Worm (Caenorhabditis elegans) whole organism, L1 larva: ENCODE measurements around the gene F26D11.1.
A peak's percentile ranks its signal among the peaks of the same experiment; 100 is the strongest.

Experiments used
- C04F5.9 ChIP-seq: sonication (generic microtip); optimal IDR thresholded peaks from 2 replicates; lab custom pipeline; 2016; ENCODE audit warnings: missing genetic modification characterization, missing compliant biosample characterization
- C16A3.4 ChIP-seq: fragments of 150-350 bp; optimal IDR thresholded peaks from 2 replicates; lab custom pipeline; 2014; ENCODE audit warnings: missing biosample characterization, missing genetic modification characterization
- C34B4.2 ChIP-seq: sonication (generic microtip); optimal IDR thresholded peaks from 2 replicates; lab custom pipeline; 2017; ENCODE audit warnings: mild to moderate bottlenecking, missing genetic modification characterization, missing compliant biosample characterization
- F16B12.6 ChIP-seq: fragments of 150-350 bp; optimal IDR thresholded peaks from 2 replicates; lab custom pipeline; 2014; ENCODE audit warnings: missing biosample characterization, missing genetic modification characterization
- aha-1 ChIP-seq: fragments of 150-350 bp; optimal IDR thresholded peaks from 2 replicates; lab custom pipeline; 2014; ENCODE audit warnings: missing biosample characterization, missing genetic modification characterization
- ama-1 ChIP-seq: fragments of 150-350 bp; optimal IDR thresholded peaks from 2 replicates; lab custom pipeline; 2014
- ceh-88 ChIP-seq: fragments of 200-800 bp; sonication (Bioruptor generic); IDR thresholded peaks from 2 replicates; pipeline ENCODE4 v1.3.6; 2022; ENCODE audit warnings: missing genetic modification characterization, missing compliant biosample characterization
- efl-1 ChIP-seq, 4 experiments: fragments of 150-350 bp; optimal IDR thresholded peaks in 3 of 4; peaks in 1 of 4; 1 replicate in 1 of 4; 2 replicates in 3 of 4; lab custom pipeline; 2014; ENCODE audit warnings: missing biosample characterization in 2 of 4, missing genetic modification characterization in 2 of 4, missing genetic modification reagents in 2 of 4
- efl-3 ChIP-seq: fragments of 200-800 bp; sonication (Bioruptor generic); optimal IDR thresholded peaks from 2 replicates; lab custom pipeline; 2018; ENCODE audit warnings: mild to moderate bottlenecking, missing genetic modification characterization, missing compliant biosample characterization
- egl-13 ChIP-seq: sonication (generic microtip); optimal IDR thresholded peaks from 2 replicates; lab custom pipeline; 2016; ENCODE audit warnings: missing genotype, missing genetic modification reagents, missing genetic modification characterization, missing compliant biosample characterization
- egl-27 ChIP-seq, 2 experiments: fragments of 150-350 bp in 1 of 2; sonication (generic microtip); optimal IDR thresholded peaks; 3 replicates each; lab custom pipeline; 2017 to 2018; ENCODE audit warnings: missing biosample characterization in 2 of 2, missing genetic modification characterization in 2 of 2, missing genetic modification reagents in 2 of 2
- fos-1 ChIP-seq: fragments of 150-350 bp; optimal IDR thresholded peaks from 2 replicates; lab custom pipeline; 2014; ENCODE audit warnings: missing biosample characterization, missing genetic modification characterization
- hlh-4 ChIP-seq: sonication (generic microtip); optimal IDR thresholded peaks from 2 replicates; lab custom pipeline; 2016; ENCODE audit warnings: mild to moderate bottlenecking, missing genetic modification characterization, missing compliant biosample characterization
- irx-1 ChIP-seq: sonication (generic microtip); optimal IDR thresholded peaks from 2 replicates; lab custom pipeline; 2016; ENCODE audit warnings: missing genetic modification characterization, missing compliant biosample characterization
- isw-1 ChIP-seq: fragments of 200-800 bp; sonication (Bioruptor generic); IDR thresholded peaks from 2 replicates; pipeline ENCODE4 v1.3.6; 2022; ENCODE audit warnings: missing genetic modification characterization, missing compliant biosample characterization
- lin-14 ChIP-seq: fragments of 200-800 bp; sonication (Bioruptor generic); optimal IDR thresholded peaks from 2 replicates; lab custom pipeline; 2018; ENCODE audit warnings: mild to moderate bottlenecking, missing genetic modification characterization, moderate library complexity, missing compliant biosample characterization
- lin-15B ChIP-seq: fragments of 150-350 bp; sonication (generic microtip); optimal IDR thresholded peaks from 3 replicates; lab custom pipeline; 2014; ENCODE audit warnings: missing biosample characterization, missing genetic modification characterization
- lin-39 ChIP-seq: fragments of 150-350 bp; optimal IDR thresholded peaks from 2 replicates; lab custom pipeline; 2014; ENCODE audit warnings: missing biosample characterization, missing genetic modification reagents, missing genetic modification characterization
- lsy-2 ChIP-seq, 2 experiments: fragments of 150-350 bp; optimal IDR thresholded peaks; 2 replicates each; lab custom pipeline; 2014; ENCODE audit warnings: missing biosample characterization in 2 of 2, missing genetic modification characterization in 2 of 2
- mdl-1 ChIP-seq, 2 experiments: fragments of 150-350 bp; optimal IDR thresholded peaks; 2 replicates each; lab custom pipeline; 2014 to 2017; ENCODE audit warnings: missing biosample characterization in 2 of 2, missing genetic modification characterization in 2 of 2, inconsistent platforms in 1 of 2
- mef-2 ChIP-seq: fragments of 150-350 bp; optimal IDR thresholded peaks from 2 replicates; lab custom pipeline; 2014; ENCODE audit warnings: missing biosample characterization, missing genetic modification characterization
- nhr-11 ChIP-seq: fragments of 150-350 bp; optimal IDR thresholded peaks from 2 replicates; lab custom pipeline; 2014; ENCODE audit warnings: missing biosample characterization, missing genetic modification characterization
- nhr-19 ChIP-seq: fragments of 200-800 bp; sonication (Bioruptor generic); conservative IDR thresholded peaks from 2 replicates; pipeline ENCODE4 v1.3.6; 2022; ENCODE audit warnings: missing genetic modification characterization, missing compliant biosample characterization
- nhr-76 ChIP-seq: sonication (generic microtip); optimal IDR thresholded peaks from 2 replicates; lab custom pipeline; 2017; ENCODE audit warnings: missing biosample characterization, missing genetic modification characterization
- nhr-77 ChIP-seq: fragments of 150-350 bp; optimal IDR thresholded peaks from 2 replicates; lab custom pipeline; 2014; ENCODE audit warnings: missing biosample characterization, missing genetic modification characterization
- nhr-84 ChIP-seq: sonication (generic microtip); optimal IDR thresholded peaks from 2 replicates; lab custom pipeline; 2017; ENCODE audit warnings: missing biosample characterization, missing genetic modification characterization
- nhr-85 ChIP-seq: sonication (generic microtip); peaks from one replicate; lab custom pipeline; 2016; ENCODE audit warnings: missing genetic modification characterization, inconsistent platforms, missing compliant biosample characterization
- pax-3 ChIP-seq: fragments of 200-800 bp; sonication (Bioruptor generic); optimal IDR thresholded peaks from 2 replicates; lab custom pipeline; 2018; ENCODE audit warnings: mild to moderate bottlenecking, missing genetic modification characterization, moderate library complexity, missing compliant biosample characterization
- skn-1 ChIP-seq: fragments of 150-350 bp; optimal IDR thresholded peaks from 2 replicates; lab custom pipeline; 2014; ENCODE audit warnings: missing biosample characterization, missing genetic modification characterization
- snu-23 ChIP-seq: sonication (generic microtip); optimal IDR thresholded peaks from 2 replicates; lab custom pipeline; 2016; ENCODE audit warnings: missing genetic modification characterization, missing compliant biosample characterization
- sptf-1 ChIP-seq: fragments of 150-350 bp; optimal IDR thresholded peaks from 2 replicates; lab custom pipeline; 2014; ENCODE audit warnings: missing biosample characterization, missing genetic modification characterization
- sup-37 ChIP-seq: fragments of 200-800 bp; sonication (Bioruptor generic); optimal IDR thresholded peaks from 2 replicates; lab custom pipeline; 2018; ENCODE audit warnings: mild to moderate bottlenecking, missing genetic modification characterization, missing compliant biosample characterization
- swsn-7 ChIP-seq: sonication (generic microtip); optimal IDR thresholded peaks from 2 replicates; lab custom pipeline; 2016; ENCODE audit warnings: missing genetic modification characterization, missing compliant biosample characterization
- tbx-2 ChIP-seq: sonication (generic microtip); optimal IDR thresholded peaks from 2 replicates; lab custom pipeline; 2016; ENCODE audit warnings: missing genetic modification characterization, missing compliant biosample characterization
- unc-130 ChIP-seq: fragments of 150-350 bp; optimal IDR thresholded peaks from 2 replicates; lab custom pipeline; 2017; ENCODE audit warnings: missing biosample characterization, missing genetic modification characterization, inconsistent platforms
- unc-86 ChIP-seq: sonication (generic microtip); optimal IDR thresholded peaks from 2 replicates; lab custom pipeline; 2016; ENCODE audit warnings: missing genetic modification characterization, missing compliant biosample characterization
- unc-98 ChIP-seq: fragments of 200-800 bp; sonication (Bioruptor generic); IDR thresholded peaks from 2 replicates; pipeline ENCODE4 v1.3.6; 2022; ENCODE audit warnings: missing genetic modification characterization, missing compliant biosample characterization
- xbp-1 ChIP-seq: sonication (generic microtip); optimal IDR thresholded peaks from 2 replicates; lab custom pipeline; 2016; ENCODE audit warnings: missing genetic modification characterization, missing compliant biosample characterization
- zip-4 ChIP-seq: fragments of 200-800 bp; sonication (Bioruptor generic); optimal IDR thresholded peaks from 2 replicates; lab custom pipeline; 2018; ENCODE audit warnings: mild to moderate bottlenecking, missing genetic modification characterization, moderate library complexity, missing compliant biosample characterization

Gene F26D11.1

ce11 chrV:7983381-7984052 is 2.2 kb downstream of the F26D11.1 start, which contains the start of the genes natb-1 and abhd-12 (continued):
- TF ChIP-seq zip-4, result no peak
- peak; percentile 57 for TF ChIP-seq unc-130 (tag; lab: Kevin White, UChicago)
- peak; percentile 89 for TF ChIP-seq F16B12.6 (tag; lab: Kevin White, UChicago)
- no peak for TF ChIP-seq aha-1 (tag; lab: Kevin White, UChicago)
- no peak for TF ChIP-seq fos-1
- TF ChIP-seq nhr-76 (tag; lab: Kevin White, UChicago), result no peak
- TF ChIP-seq nhr-19, result no peak
- no peak for TF ChIP-seq unc-98 (GFP tag; lab: Robert Waterston, UW)
- TF ChIP-seq lsy-2 (tag; optimal IDR thresholded peaks at IDR 0.05; lab: Kevin White, UChicago), result peak; percentile 92 to 98
- TF ChIP-seq mdl-1 (tag; optimal IDR thresholded peaks at IDR 0.05; lab: Kevin White, UChicago), result peak in 1 of 2 experiments; percentile 52
- no peak for TF ChIP-seq C04F5.9
- peak; percentile 62 for TF ChIP-seq snu-23
- no peak for TF ChIP-seq sptf-1 (tag; lab: Kevin White, UChicago)
- TF ChIP-seq unc-86, result no peak
- TF ChIP-seq lin-14, result peak; percentile 55
- peak; percentile 39 to 43 for TF ChIP-seq efl-1 (optimal IDR thresholded peaks at IDR 0.05; lab: Kevin White, UChicago)
- peak; percentile 59 to 94 for TF ChIP-seq efl-1 (GFP tag; optimal IDR thresholded peaks at IDR 0.05 in 1 of 2; lab: Kevin White, UChicago)
- peak; percentile 19 for TF ChIP-seq tbx-2 (tag; lab: Kevin White, UChicago)
- TF ChIP-seq egl-13 (tag; lab: Kevin White, UChicago), result no peak
- TF ChIP-seq, all 84 proteins: peak for 23

DNA sequence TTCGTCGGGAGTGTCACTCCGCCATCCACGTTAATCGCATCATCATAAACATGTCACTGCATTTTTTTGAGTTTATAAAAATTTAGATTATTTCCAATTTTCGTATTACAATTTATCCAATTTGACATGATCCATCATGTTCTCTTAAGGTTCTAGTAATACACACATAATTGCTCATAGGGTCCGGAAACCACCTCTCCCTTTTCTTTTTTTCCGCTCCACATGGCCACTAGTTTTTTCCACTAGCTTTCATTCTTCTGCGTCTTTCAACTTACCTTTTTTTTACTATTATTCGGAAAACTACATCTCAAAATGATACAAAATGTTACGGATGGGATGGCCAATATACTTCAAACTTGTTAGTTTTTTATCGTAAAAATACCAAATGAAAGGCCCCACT is 4.5 kb downstream of the F26D11.1 start, which contains the start of gene Y97E10AL.1:
Y97E10AL.1 (plus strand) TSS at position 301 of the 400 bp plus-strand sequence.
- TF ChIP-seq ceh-88 (GFP tag; lab: Robert Waterston, UW) (no peak), nhr-84 (no peak), xbp-1 (no peak), swsn-7 (no peak), C04F5.9 (no peak), mef-2 (tag; lab: Kevin White, UChicago) (no peak), sup-37 (GFP tag; lab: Kevin White, UChicago) (no peak)

- TF ChIP-seq C34B4.2 (tag; lab: Kevin White, UChicago) (no peak), lin-39 (tag; lab: Kevin White, UChicago) (no peak), nhr-77 (tag; lab: Kevin White, UChicago) (no peak), egl-27 (tag; optimal IDR thresholded peaks at IDR 0.05; lab: Kevin White, UChicago) (no peak), nhr-11 (tag; lab: Kevin White, UChicago) (no peak), snu-23 (no peak), C16A3.4 (tag; lab: Kevin White, UChicago) (no peak), unc-130 (tag; lab: Kevin White, UChicago) (no peak)
These were observed 13.2 kb downstream of the F26D11.1 start, which contains the start of gene ceh-76 for ce11 chrV:7994570-7994969. TSS of gene ceh-76 (minus strand) at chrV:7994670.

ce11 chrV:7995165-7995564 is 13.8 kb downstream of the F26D11.1 start:
- TF ChIP-seq C16A3.4 (tag; lab: Kevin White, UChicago) (no peak), ama-1 (lab: Kevin White, UChicago) (no peak), fos-1 (no peak), F16B12.6 (tag; lab: Kevin White, UChicago) (no peak), nhr-85 (tag; lab: Kevin White, UChicago) (no peak), efl-3 (GFP tag; lab: Kevin White, UChicago) (no peak), hlh-4 (tag; lab: Kevin White, UChicago) (no peak), C34B4.2 (tag; lab: Kevin White, UChicago) (no peak), mef-2 (tag; lab: Kevin White, UChicago) (no peak), lin-15B (tag; lab: Kevin White, UChicago) (no peak), nhr-76 (tag; lab: Kevin White, UChicago) (no peak), tbx-2 (tag; lab: Kevin White, UChicago) (no peak), pax-3 (no peak), skn-1 (tag; lab: Kevin White, UChicago) (no peak), isw-1 (GFP tag; lab: Robert Waterston, UW) (no peak), irx-1 (no peak)
